Worm (Caenorhabditis elegans): ENCODE measurements around the gene dcr-1.
A peak's percentile ranks its signal among the peaks of the same experiment; 100 is the strongest.

dcr-1 gene

ce11 chrIII:8085355-8085754 lies 5.3 kb upstream of the dcr-1 start, which contains the start of the genes K06H7.7 and grp-1 (continued):
- TF ChIP-seq nhr-19 (GFP tag; conservative IDR thresholded peaks at IDR 0.05) = peak; percentile 40; the same call in 1 of the 2 replicates
- TF ChIP-seq ceh-90 (tag; optimal IDR thresholded peaks at IDR 0.05) = no peak
- TF ChIP-seq jun-1 (tag; optimal IDR thresholded peaks at IDR 0.05) = peak; percentile 19
- TF ChIP-seq pag-3 (tag; optimal IDR thresholded peaks at IDR 0.05; ENCODE audit: borderline replicate concordance, insufficient read depth) = no peak
- no peak for TF ChIP-seq mdl-1 (tag; optimal IDR thresholded peaks at IDR 0.05)
- peak; percentile 73 for TF ChIP-seq nhr-71 (tag; optimal IDR thresholded peaks at IDR 0.05)
- no peak for TF ChIP-seq tlp-1 (tag; optimal IDR thresholded peaks at IDR 0.05)
- TF ChIP-seq snpc-4 (tag; optimal IDR thresholded peaks at IDR 0.05) = peak; percentile 9
- TF ChIP-seq xbp-1 (tag; optimal IDR thresholded peaks at IDR 0.05) = peak; percentile 56
- no peak for TF ChIP-seq nhr-12 (tag; optimal IDR thresholded peaks at IDR 0.05)
- TF ChIP-seq hpl-2 (GFP tag; optimal IDR thresholded peaks at IDR 0.05) = no peak
- TF ChIP-seq unc-62 (GFP tag; optimal IDR thresholded peaks at IDR 0.05) = no peak
- TF ChIP-seq hlh-4 (tag; optimal IDR thresholded peaks at IDR 0.05) = no peak
- TF ChIP-seq nhr-47 (tag; optimal IDR thresholded peaks at IDR 0.05) = peak; percentile 71
- TF ChIP-seq unc-98 (GFP tag; IDR thresholded peaks at IDR 0.05) = no peak
- no peak for TF ChIP-seq sptf-1 (tag; optimal IDR thresholded peaks at IDR 0.05)
- TF ChIP-seq lin-39 (tag; optimal IDR thresholded peaks at IDR 0.05) = no peak
- TF ChIP-seq nhr-85 (tag) = peak; percentile 78
- TF ChIP-seq efl-1 (optimal IDR thresholded peaks at IDR 0.05) = peak; percentile 74 to 79
- peak; percentile 76 to 97 for TF ChIP-seq efl-1 (GFP tag; optimal IDR thresholded peaks at IDR 0.05 in 1 of 2)
- peak; percentile 75 to 82 for TF ChIP-seq lin-35 (GFP tag; optimal IDR thresholded peaks at IDR 0.05)
- TF ChIP-seq sup-37 (GFP tag; optimal IDR thresholded peaks at IDR 0.05) = no peak
- peak; percentile 93 for TF ChIP-seq F16B12.6 (tag; optimal IDR thresholded peaks at IDR 0.05)
- TF ChIP-seq lsy-2 (tag; optimal IDR thresholded peaks at IDR 0.05) = peak; percentile 99
- no peak for TF ChIP-seq pqm-1 (tag; optimal IDR thresholded peaks at IDR 0.05)
- no peak for TF ChIP-seq pax-3 (tag; optimal IDR thresholded peaks at IDR 0.05)
- TF ChIP-seq nhr-28 (tag; optimal IDR thresholded peaks at IDR 0.05) = no peak
- TF ChIP-seq lin-13 (GFP tag; optimal IDR thresholded peaks at IDR 0.05) = peak; percentile 28
- TF ChIP-seq nhr-237 (tag; optimal IDR thresholded peaks at IDR 0.05) = no peak
- TF ChIP-seq ztf-4 (tag; optimal IDR thresholded peaks at IDR 0.05) = no peak
- peak; percentile 35 for TF ChIP-seq nhr-20 (tag; optimal IDR thresholded peaks at IDR 0.05)
- TF ChIP-seq sox-4 (tag; optimal IDR thresholded peaks at IDR 0.05) = no peak
- no peak for TF ChIP-seq ets-5 (GFP tag; IDR thresholded peaks at IDR 0.05)
- TF ChIP-seq ceh-88 (GFP tag; IDR thresholded peaks at IDR 0.05) = no peak
- peak; percentile 44 for TF ChIP-seq isw-1 (GFP tag; IDR thresholded peaks at IDR 0.05)
- TF ChIP-seq nhr-77 (tag; optimal IDR thresholded peaks at IDR 0.05) = no peak
- no peak for TF ChIP-seq fkh-4 (tag; optimal IDR thresholded peaks at IDR 0.05; ENCODE audit: borderline replicate concordance)
- no peak for TF ChIP-seq lin-14 (GFP tag; optimal IDR thresholded peaks at IDR 0.05)
- TF ChIP-seq nhr-11 (tag; optimal IDR thresholded peaks at IDR 0.05) = no peak
- no peak for TF ChIP-seq unc-130 (tag; optimal IDR thresholded peaks at IDR 0.05)
- TF ChIP-seq fos-1 (tag; optimal IDR thresholded peaks at IDR 0.05) = peak; percentile 6
- TF ChIP-seq egl-13 (tag; optimal IDR thresholded peaks at IDR 0.05) = no peak

ce11 chrIII:8077180-8077579 lies 2.9 kb downstream of the dcr-1 start:
- TF ChIP-seq dsc-1 (tag; optimal IDR thresholded peaks at IDR 0.05) (no peak), lin-35 (GFP tag; optimal IDR thresholded peaks at IDR 0.05) (no peak), sup-37 (GFP tag; optimal IDR thresholded peaks at IDR 0.05) (no peak), ztf-4 (tag; optimal IDR thresholded peaks at IDR 0.05) (no peak), egl-13 (tag; optimal IDR thresholded peaks at IDR 0.05) (no peak), C04F5.9 (tag; optimal IDR thresholded peaks at IDR 0.05) (no peak), lin-15B (tag; optimal IDR thresholded peaks at IDR 0.05) (no peak), efl-1 (optimal IDR thresholded peaks at IDR 0.05) (no peak), efl-1 (GFP tag; optimal IDR thresholded peaks at IDR 0.05 in 1 of 2) (no peak), unc-30 (tag; optimal IDR thresholded peaks at IDR 0.05) (no peak), lin-39 (tag; optimal IDR thresholded peaks at IDR 0.05) (no peak), efl-3 (GFP tag; optimal IDR thresholded peaks at IDR 0.05) (no peak), ets-5 (GFP tag; IDR thresholded peaks at IDR 0.05) (no peak), C16A3.4 (tag; optimal IDR thresholded peaks at IDR 0.05) (no peak), nhr-237 (tag; optimal IDR thresholded peaks at IDR 0.05) (no peak), nhr-77 (tag; optimal IDR thresholded peaks at IDR 0.05) (no peak), nhr-11 (tag; optimal IDR thresholded peaks at IDR 0.05) (no peak), nhr-90 (tag; optimal IDR thresholded peaks at IDR 0.05; ENCODE audit: poor library complexity) (no peak), unc-62 (GFP tag; optimal IDR thresholded peaks at IDR 0.05) (no peak), unc-86 (tag; optimal IDR thresholded peaks at IDR 0.05) (no peak)

Data from whole organism, L1 larva.